Worm (Caenorhabditis elegans) whole organism, L1 larva: ENCODE results near the gene T18D3.6.

Experiments
- ama-1 ChIP-seq: fragments of 150-350 bp; optimal IDR thresholded peaks from 2 replicates; lab custom pipeline; 2014
- dpl-1 ChIP-seq, 3 experiments: fragments of 150-350 bp in 2 of 3; sonication (generic microtip) in 1 of 3; optimal IDR thresholded peaks; 2 replicates each; lab custom pipeline; 2014 to 2017; ENCODE audit warnings: missing biosample characterization in 3 of 3, missing genetic modification characterization in 3 of 3, missing genetic modification reagents in 3 of 3
- elt-2 ChIP-seq: sonication (generic microtip); optimal IDR thresholded peaks from 2 replicates; lab custom pipeline; 2016; ENCODE audit warnings: missing genetic modification characterization, mild to moderate bottlenecking, inconsistent platforms, missing compliant biosample characterization, missing genetic modification reagents
- fkh-10 ChIP-seq: sonication (generic microtip); optimal IDR thresholded peaks from 2 replicates; lab custom pipeline; 2017; ENCODE audit warnings: missing biosample characterization, missing genetic modification reagents, missing genetic modification characterization
- lin-14 ChIP-seq: fragments of 200-800 bp; sonication (Bioruptor generic); optimal IDR thresholded peaks from 2 replicates; lab custom pipeline; 2018; ENCODE audit warnings: mild to moderate bottlenecking, missing genetic modification characterization, moderate library complexity, missing compliant biosample characterization
- mab-9 ChIP-seq: fragments of 200-800 bp; sonication (Bioruptor generic); IDR thresholded peaks from 2 replicates; pipeline ENCODE4 v1.3.6; 2022; ENCODE audit warnings: missing genetic modification reagents, missing genetic modification characterization, missing compliant biosample characterization
- nhr-11 ChIP-seq: fragments of 150-350 bp; optimal IDR thresholded peaks from 2 replicates; lab custom pipeline; 2014; ENCODE audit warnings: missing biosample characterization, missing genetic modification characterization
- nhr-237 ChIP-seq: fragments of 150-350 bp; optimal IDR thresholded peaks from 2 replicates; lab custom pipeline; 2014; ENCODE audit warnings: missing biosample characterization, missing genetic modification characterization
- nhr-85 ChIP-seq: sonication (generic microtip); peaks from one replicate; lab custom pipeline; 2016; ENCODE audit warnings: missing genetic modification characterization, inconsistent platforms, missing compliant biosample characterization
- pqm-1 ChIP-seq: sonication (generic microtip); optimal IDR thresholded peaks from 3 replicates; lab custom pipeline; 2017; ENCODE audit warnings: missing biosample characterization, missing genetic modification characterization
- swsn-7 ChIP-seq: sonication (generic microtip); optimal IDR thresholded peaks from 2 replicates; lab custom pipeline; 2016; ENCODE audit warnings: missing genetic modification characterization, missing compliant biosample characterization
- tbx-2 ChIP-seq: sonication (generic microtip); optimal IDR thresholded peaks from 2 replicates; lab custom pipeline; 2016; ENCODE audit warnings: missing genetic modification characterization, missing compliant biosample characterization
- unc-130 ChIP-seq: fragments of 150-350 bp; optimal IDR thresholded peaks from 2 replicates; lab custom pipeline; 2017; ENCODE audit warnings: missing biosample characterization, missing genetic modification characterization, inconsistent platforms
- unc-62 ChIP-seq: fragments of 150-350 bp; optimal IDR thresholded peaks from 2 replicates; lab custom pipeline; 2014; ENCODE audit warnings: missing biosample characterization, missing genetic modification reagents, missing genetic modification characterization

DNA sequence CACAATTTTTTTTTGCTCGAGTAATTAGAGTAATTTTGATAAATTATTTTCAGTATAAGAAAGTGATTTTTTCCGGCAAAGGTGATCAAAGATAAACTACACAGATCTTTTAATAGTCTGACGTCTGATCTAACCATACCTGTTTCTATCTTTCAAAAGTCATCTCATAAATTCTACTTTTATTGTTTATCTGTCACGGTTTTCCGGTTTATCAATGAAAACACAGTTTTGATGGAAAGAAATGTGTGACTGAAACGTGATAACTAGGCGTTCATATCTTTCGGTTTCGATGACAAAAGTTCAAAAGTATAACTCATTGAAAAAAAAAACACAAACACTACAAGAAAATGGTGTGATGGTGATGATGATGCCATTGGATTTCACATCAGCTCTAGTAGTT lies 27.1 kb upstream of the T18D3.6 start:
- TF ChIP-seq nhr-11 (tag; lab: Kevin White, UChicago) (no peak), elt-2 (no peak), unc-130 (tag; lab: Kevin White, UChicago) (no peak), ama-1 (lab: Kevin White, UChicago) (no peak), mab-9 (GFP tag; lab: Robert Waterston, UW) (no peak), pqm-1 (tag; lab: Kevin White, UChicago) (no peak), swsn-7 (tag; lab: Kevin White, UChicago) (no peak), fkh-10 (GFP tag; lab: Kevin White, UChicago) (no peak), unc-62 (no peak), tbx-2 (tag; lab: Kevin White, UChicago) (peak; percentile 20), dpl-1 (GFP tag; optimal IDR thresholded peaks at IDR 0.05; lab: Kevin White, UChicago) (no peak), lin-14 (GFP tag; lab: Kevin White, UChicago) (peak; percentile 63), nhr-85 (tag; lab: Kevin White, UChicago) (peak; percentile 87), nhr-237 (tag; lab: Kevin White, UChicago) (no peak)
